Worm (Caenorhabditis elegans) whole organism, mixed stage, embryonic: Measurements from ENCODE around the gene dgn-1.

Experiments
- ceh-43 ChIP-seq: fragments of 200-800 bp; sonication (Bioruptor generic); optimal IDR thresholded peaks from 2 replicates; lab custom pipeline; 2018; ENCODE audit warnings: mild to moderate bottlenecking, missing genetic modification characterization, moderate library complexity, missing compliant biosample characterization
- drap-1 ChIP-seq: fragments of 200-800 bp; sonication (Bioruptor generic); optimal IDR thresholded peaks from 3 replicates; lab custom pipeline; 2018; ENCODE audit warnings: mild to moderate bottlenecking, missing genetic modification characterization, missing compliant biosample characterization
- hlh-1 ChIP-seq: fragments of 150-350 bp; optimal IDR thresholded peaks from 2 replicates; lab custom pipeline; 2014; ENCODE audit warnings: missing biosample characterization, missing genetic modification reagents, missing genetic modification characterization
- nhr-28 ChIP-seq: fragments of 150-350 bp; optimal IDR thresholded peaks from 2 replicates; lab custom pipeline; 2014; ENCODE audit warnings: missing biosample characterization, missing genetic modification characterization
- sem-2 ChIP-seq: fragments of 200-800 bp; sonication (Bioruptor generic); optimal IDR thresholded peaks from 2 replicates; lab custom pipeline; 2018; ENCODE audit warnings: mild to moderate bottlenecking, missing genetic modification characterization, missing compliant biosample characterization
- unc-39 ChIP-seq: fragments of 150-350 bp; optimal IDR thresholded peaks from 2 replicates; lab custom pipeline; 2014; ENCODE audit warnings: missing biosample characterization, missing genetic modification characterization
- unc-62 ChIP-seq: fragments of 150-350 bp; optimal IDR thresholded peaks from 2 replicates; lab custom pipeline; 2014; ENCODE audit warnings: missing biosample characterization, missing genetic modification reagents, missing genetic modification characterization

DNA sequence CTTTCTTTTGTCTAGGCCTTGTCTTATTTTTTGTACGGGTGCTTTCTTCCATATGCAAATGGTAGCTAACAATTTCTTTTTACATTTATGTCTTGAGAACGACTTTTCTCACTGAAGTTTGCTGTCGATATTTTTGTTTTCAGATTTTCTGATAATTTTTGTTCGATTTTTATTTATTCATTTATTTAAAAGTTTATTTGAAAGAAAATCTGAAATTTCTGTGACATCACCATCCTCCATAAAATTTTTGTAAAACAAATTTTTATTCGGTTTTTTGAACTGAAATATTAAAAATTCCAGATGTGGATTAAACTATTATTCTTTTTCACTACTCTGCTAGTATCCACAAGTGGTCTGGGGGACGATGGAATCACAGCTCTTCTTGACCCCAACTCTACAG lies 25.0 kb upstream of the dgn-1 start, which contains the start of gene pbo-4:
- no peak for TF ChIP-seq nhr-28 (tag; lab: Kevin White, UChicago)
- no peak for TF ChIP-seq unc-62
- no peak for TF ChIP-seq drap-1 (GFP tag; lab: Kevin White, UChicago)
- no peak for TF ChIP-seq ceh-43
- no peak for TF ChIP-seq sem-2 (GFP tag; lab: Kevin White, UChicago)
- TF ChIP-seq unc-39: no peak
- no peak for TF ChIP-seq hlh-1
